Worm (Caenorhabditis elegans) whole organism, dauer: ENCODE measurements around the gene C06A1.3.

Experiments used
- unc-62 ChIP-seq: sonication (generic microtip); optimal IDR thresholded peaks from 2 replicates; lab custom pipeline; 2017; ENCODE audit warnings: missing biosample characterization, missing genetic modification reagents, missing genetic modification characterization

Gene C06A1.3

ce11 chrII:10571967-10572366 lies at the start of gene C06A1.3:
Gene C06A1.3, plus strand, starts transcription at chrII:10572267.
- TF ChIP-seq unc-62 = no peak

ce11 chrII:10523031-10523430 lies 49.0 kb upstream of the C06A1.3 start:
- no peak for TF ChIP-seq unc-62

ce11 chrII:10523583-10523982 lies 48.5 kb upstream of the C06A1.3 start, which contains the start of gene F59B10.5:
Gene F59B10.5, minus strand, starts transcription at chrII:10523683.
- TF ChIP-seq unc-62 = no peak

- no peak for TF ChIP-seq unc-62
These were observed 47.7 kb upstream of the C06A1.3 start, which contains the start of gene F59B10.6 for ce11 chrII:10524374-10524773. Gene F59B10.6, minus strand, starts transcription at chrII:10524474.

DNA sequence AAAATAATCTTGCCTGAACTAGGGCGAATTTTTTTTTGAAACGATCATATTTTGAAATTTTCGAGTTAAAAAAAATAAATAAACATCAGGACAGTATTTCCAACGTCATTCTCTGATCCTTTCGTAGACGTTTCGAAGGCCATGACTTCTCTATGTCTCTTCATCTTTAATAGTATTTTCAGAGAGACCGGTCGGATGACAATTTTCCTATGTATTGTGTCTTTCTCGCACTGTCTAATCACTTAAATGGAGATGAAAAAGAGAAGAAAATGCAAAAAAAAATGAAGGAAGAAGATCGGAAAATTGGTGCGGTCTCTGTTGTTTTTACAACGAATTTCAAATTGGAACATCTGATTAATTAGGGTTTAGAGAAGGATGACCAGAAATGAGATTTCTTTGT lies 46.9 kb upstream of the C06A1.3 start:
- TF ChIP-seq unc-62 = no peak

- TF ChIP-seq unc-62 = no peak
These were observed 44.4 kb upstream of the C06A1.3 start, which contains the start of gene mab-10 for ce11 chrII:10527649-10528134. Gene mab-10, plus strand, starts transcription at chrII:10528084.

DNA sequence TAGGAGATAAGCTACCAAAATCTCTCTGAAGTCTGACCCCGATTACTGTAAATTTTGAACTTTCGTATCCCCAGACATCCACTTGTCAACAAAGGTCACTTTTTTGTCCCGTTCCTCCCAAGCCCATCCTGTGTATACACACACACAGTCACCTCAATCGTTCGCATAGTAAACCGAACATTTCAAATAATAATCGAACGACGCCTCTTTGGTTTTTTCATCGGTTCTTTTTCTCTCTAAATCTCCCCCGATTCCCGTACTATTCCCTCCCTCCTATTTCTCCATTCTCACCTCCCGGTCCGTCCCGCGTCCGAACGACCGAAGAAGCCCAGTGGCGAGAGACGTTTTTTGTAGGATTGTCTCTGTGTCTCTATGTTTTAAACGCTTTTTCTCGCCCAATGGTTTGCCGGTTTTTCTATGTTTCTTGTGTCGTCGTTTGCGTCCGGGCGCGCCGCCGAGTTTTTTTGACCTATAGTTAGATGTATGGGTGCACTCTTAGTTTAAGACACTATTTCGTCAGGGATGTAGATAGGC lies 42.8 kb upstream of the C06A1.3 start:
- TF ChIP-seq unc-62 = no peak

ce11 chrII:10530907-10531306 lies 41.2 kb upstream of the C06A1.3 start:
- TF ChIP-seq unc-62 = no peak

DNA sequence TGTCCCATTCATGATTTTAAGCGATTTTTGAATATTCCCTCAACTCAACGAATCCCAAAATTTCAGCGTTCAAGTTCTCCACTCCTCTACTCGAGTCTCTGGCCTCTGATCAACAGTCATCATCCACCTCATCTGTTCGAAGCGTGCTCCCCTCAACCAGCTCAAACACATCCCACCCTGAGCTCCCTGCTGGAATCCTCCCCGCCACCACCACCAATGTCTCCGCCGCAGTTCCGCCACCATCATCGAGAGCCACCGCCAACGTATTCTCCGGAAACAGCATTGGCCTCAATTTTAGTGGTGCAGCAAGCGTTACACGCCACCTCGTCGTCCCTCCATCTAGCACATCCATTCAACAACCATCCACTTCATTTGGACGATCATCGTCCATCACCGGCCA lies 40.5 kb upstream of the C06A1.3 start:
- TF ChIP-seq unc-62 = no peak

DNA sequence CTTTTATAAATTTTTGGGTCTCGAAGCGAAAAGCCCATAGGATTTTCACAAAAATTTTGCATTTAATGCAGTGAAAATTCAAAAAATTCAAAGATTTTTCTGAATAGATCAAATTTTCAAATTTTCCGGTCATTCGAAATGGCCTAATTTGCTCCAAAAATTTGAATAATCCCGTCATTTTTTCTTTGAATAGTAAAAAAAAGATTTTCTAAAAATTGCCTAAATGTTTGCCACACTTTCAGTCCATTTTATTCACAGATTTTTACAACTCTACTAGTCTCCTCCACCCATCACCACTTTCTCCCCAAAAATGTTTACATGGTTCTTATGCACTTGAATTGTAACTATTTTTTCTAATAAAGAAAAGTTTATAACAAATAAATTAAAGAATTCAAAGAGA lies 38.1 kb upstream of the C06A1.3 start:
- TF ChIP-seq unc-62 = no peak

ce11 chrII:10537571-10537970 lies 34.5 kb upstream of the C06A1.3 start, which contains the start of gene R166.2:
Gene R166.2, minus strand, starts transcription at chrII:10537671.
- TF ChIP-seq unc-62 = no peak

DNA sequence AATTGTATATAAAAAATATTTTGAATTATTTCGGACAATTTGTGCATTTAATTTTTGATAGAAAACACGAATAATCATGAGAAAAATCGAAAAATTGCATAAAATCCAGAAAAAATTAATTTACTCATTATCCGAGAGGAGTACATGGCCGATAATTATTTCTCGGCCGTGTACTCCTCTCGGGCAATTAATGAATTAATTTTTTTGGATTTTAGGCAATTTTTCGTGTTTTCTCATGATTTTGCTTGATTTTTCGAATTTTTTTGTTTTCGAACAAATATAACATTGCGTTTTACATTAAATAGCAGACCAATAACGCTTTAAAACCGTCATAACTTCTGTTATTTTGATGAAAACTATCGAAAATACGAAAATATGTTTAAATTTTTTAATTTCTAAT lies 34.1 kb upstream of the C06A1.3 start:
- TF ChIP-seq unc-62 = no peak

- TF ChIP-seq unc-62 = no peak
These were observed 32.8 kb upstream of the C06A1.3 start, which contains the start of gene R166.3 for ce11 chrII:10539232-10539631. Gene R166.3, minus strand, starts transcription at chrII:10539332.

DNA sequence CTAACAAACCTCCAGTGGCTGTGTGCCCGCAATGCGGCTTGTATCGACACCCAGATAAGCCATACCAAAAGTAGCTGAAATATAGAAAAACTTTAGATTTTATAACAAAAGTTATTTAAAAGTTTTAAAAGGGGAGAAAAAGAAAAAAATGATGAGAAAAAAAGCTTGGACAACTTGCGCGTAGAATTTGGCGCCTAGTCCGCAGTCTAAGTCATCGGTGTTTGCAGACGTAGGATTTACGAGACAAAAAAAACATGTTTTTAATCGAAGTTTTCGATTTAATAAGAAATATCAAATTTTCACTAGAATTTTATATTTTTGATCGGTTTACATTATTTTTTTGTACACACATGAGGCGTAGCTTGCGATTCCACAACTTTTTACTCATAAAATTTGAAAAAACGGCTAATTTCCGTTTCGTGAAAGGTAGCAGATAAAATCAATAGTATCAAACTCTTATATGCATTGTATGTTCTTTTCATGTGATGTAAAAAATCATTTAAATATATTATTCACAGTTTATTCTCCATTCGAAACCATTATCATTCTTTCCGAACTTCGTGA lies 30.1 kb upstream of the C06A1.3 start, which contains the start of gene pro-1:
Gene pro-1, minus strand, starts transcription at position 74 of the 564 bp plus-strand sequence.
- no peak for TF ChIP-seq unc-62

DNA sequence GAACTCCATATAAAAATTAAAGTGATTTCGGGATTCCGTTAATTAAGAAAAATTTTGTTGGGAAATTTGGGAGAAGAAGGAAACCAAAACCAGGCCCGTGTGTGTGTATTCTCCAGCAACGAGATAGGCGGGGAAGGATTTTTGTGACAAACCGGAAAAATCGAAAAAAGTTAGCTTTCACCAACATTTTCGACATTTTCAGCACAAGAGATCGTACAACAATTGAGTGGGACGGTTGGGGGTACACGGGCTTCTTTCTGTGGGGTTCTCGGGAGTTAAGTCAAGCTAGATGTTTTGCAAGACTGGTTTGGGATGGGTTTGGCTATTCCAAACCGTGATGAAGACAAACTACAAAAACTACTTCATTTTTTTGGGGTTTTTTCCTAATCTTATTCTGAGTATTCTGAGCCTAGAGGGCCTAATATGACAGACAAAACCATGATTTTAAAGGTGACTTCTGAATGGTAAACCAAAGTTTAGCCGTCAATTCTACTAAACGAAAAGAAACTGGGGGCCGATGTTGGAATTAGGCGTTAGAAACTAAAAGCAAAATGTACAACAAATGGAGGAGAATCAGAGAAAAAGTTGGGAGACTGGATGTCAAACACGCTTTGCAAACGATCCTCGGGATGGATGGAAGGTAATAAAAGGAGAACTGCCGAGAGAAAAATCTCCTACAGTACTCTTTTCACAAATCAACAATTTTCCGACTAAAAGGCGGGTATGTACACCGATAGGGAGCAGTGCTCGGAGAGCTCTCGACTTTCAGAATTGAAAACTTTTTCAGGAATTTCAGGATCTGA lies 29.2 kb upstream of the C06A1.3 start:
- no peak for TF ChIP-seq unc-62

ce11 chrII:10543457-10544137 lies 28.5 kb upstream of the C06A1.3 start:
- TF ChIP-seq unc-62 = no peak

ce11 chrII:10544374-10544908 lies 27.6 kb upstream of the C06A1.3 start:
- TF ChIP-seq unc-62 = no peak
